Worm (Caenorhabditis elegans) whole organism, L2 larva: ENCODE measurements around the gene acr-2.

Source experiments
- aly-2 ChIP-seq: fragments of 150-350 bp; optimal IDR thresholded peaks from 2 replicates; lab custom pipeline; 2014; ENCODE audit warnings: missing biosample characterization, missing genetic modification characterization
- ama-1 ChIP-seq: fragments of 150-350 bp; optimal IDR thresholded peaks from 2 replicates; lab custom pipeline; 2018; ENCODE audit warnings: inconsistent platforms
- nhr-77 ChIP-seq: fragments of 150-350 bp; optimal IDR thresholded peaks from 2 replicates; lab custom pipeline; 2014; ENCODE audit warnings: missing biosample characterization, missing genetic modification characterization
- sma-9 ChIP-seq, 2 experiments: fragments of 150-350 bp in 1 of 2; sonication (generic microtip) in 1 of 2; optimal IDR thresholded peaks; 2 replicates each; lab custom pipeline; 2014 to 2016; ENCODE audit warnings: missing genetic modification characterization in 2 of 2, mild to moderate bottlenecking in 1 of 2, missing biosample characterization in 1 of 2, missing compliant biosample characterization in 1 of 2, missing genetic modification reagents in 1 of 2, moderate library complexity in 1 of 2
- snpc-4 ChIP-seq: fragments of 150-350 bp; optimal IDR thresholded peaks from 2 replicates; lab custom pipeline; 2014; ENCODE audit warnings: missing biosample characterization, missing genetic modification characterization
- zag-1 ChIP-seq: fragments of 150-350 bp; optimal IDR thresholded peaks from 2 replicates; lab custom pipeline; 2014; ENCODE audit warnings: missing biosample characterization, missing genetic modification characterization
- ztf-11 ChIP-seq: sonication (generic microtip); optimal IDR thresholded peaks from 2 replicates; lab custom pipeline; 2017; ENCODE audit warnings: missing biosample characterization, missing genetic modification characterization

ce11 chrX:6722966-6723365, 20.6 kb downstream of the acr-2 start, which contains the start of gene smf-1:
- TF ChIP-seq ztf-11 (no peak), nhr-77 (tag; lab: Kevin White, UChicago) (no peak), snpc-4 (no peak), zag-1 (tag; lab: Kevin White, UChicago) (no peak), aly-2 (tag; lab: Kevin White, UChicago) (no peak), ama-1 (lab: Kevin White, UChicago) (no peak), sma-9 (GFP tag; optimal IDR thresholded peaks at IDR 0.05; lab: Kevin White, UChicago) (no peak), sma-9 (tag; optimal IDR thresholded peaks at IDR 0.05; lab: Kevin White, UChicago) (no peak)
